Worm (Caenorhabditis elegans): ENCODE data around the gene Y6G8.8.
"Not testable (repeated sequence)": the region's sequence is repeated elsewhere in the genome, so short reads cannot be mapped to it uniquely, and the experiment has no call there.

The Y6G8.8 gene

DNA sequence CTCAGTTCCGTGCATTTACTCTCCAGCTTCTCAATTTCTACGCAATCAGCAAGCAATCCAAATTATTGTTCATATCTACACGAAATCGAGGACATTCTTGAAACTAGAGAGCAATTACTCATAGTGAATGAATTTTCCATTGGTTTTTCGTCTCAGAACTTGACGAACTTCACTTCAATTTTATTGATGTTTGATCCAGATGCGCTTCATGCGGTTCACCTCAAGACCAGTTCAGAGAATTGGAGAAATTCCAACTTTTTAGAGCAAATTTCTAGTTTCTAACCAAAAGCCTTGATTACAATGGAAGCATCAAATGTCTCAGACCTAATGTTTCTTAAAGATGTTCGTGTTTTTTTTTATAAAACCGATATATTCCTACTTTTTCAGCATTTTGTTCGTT, at the start of gene Y6G8.8:
TSS of gene Y6G8.8 (plus strand) at position 301 of the 400 bp plus-strand sequence.
- TF ChIP-seq med-1 (GFP tag; optimal IDR thresholded peaks at IDR 0.05; ENCODE audit: insufficient read depth): no peak
- TF ChIP-seq T22C8.4 (GFP tag; IDR thresholded peaks at IDR 0.05): no peak
- TF ChIP-seq klf-2 (GFP tag; conservative IDR thresholded peaks at IDR 0.05): no peak
- no peak for TF ChIP-seq ztf-29 (GFP tag; IDR thresholded peaks at IDR 0.05)
- TF ChIP-seq ref-1 (GFP tag; conservative IDR thresholded peaks at IDR 0.05): no peak
- no peak for TF ChIP-seq tab-1 (GFP tag; IDR thresholded peaks at IDR 0.05)
- no peak for TF ChIP-seq ztf-23 (GFP tag; IDR thresholded peaks at IDR 0.05)
- no peak for TF ChIP-seq flt-1 (GFP tag; IDR thresholded peaks at IDR 0.05)
- no peak for TF ChIP-seq cog-1 (tag; optimal IDR thresholded peaks at IDR 0.05)

DNA sequence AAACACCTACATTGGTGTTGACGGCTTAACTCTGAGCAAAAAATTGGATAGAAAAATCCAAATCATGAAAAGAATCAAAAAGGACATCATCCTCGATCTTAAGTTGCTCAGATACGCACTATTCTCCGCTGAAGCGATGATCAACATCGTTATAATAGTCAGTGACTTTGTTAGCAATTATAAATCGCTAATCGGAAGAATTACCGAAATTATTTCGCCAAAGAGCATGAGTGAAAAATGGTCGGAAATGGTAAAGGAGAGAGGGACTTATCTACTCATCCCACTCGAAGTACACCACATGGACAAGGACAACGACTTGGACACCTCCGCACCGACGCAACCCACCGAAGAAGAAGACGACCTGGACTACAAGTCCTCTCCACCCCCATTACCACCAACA, 40.3 kb upstream of the Y6G8.8 start:
- TF ChIP-seq ref-1 (GFP tag; conservative IDR thresholded peaks at IDR 0.05) (no peak), flt-1 (GFP tag; IDR thresholded peaks at IDR 0.05) (no peak), tab-1 (GFP tag; IDR thresholded peaks at IDR 0.05) (no peak), klf-2 (GFP tag; conservative IDR thresholded peaks at IDR 0.05) (no peak), ztf-23 (GFP tag; IDR thresholded peaks at IDR 0.05) (no peak), T22C8.4 (GFP tag; IDR thresholded peaks at IDR 0.05) (no peak), ztf-29 (GFP tag; IDR thresholded peaks at IDR 0.05) (no peak), med-1 (GFP tag; optimal IDR thresholded peaks at IDR 0.05; ENCODE audit: insufficient read depth) (no peak), cog-1 (tag; optimal IDR thresholded peaks at IDR 0.05) (no peak)

DNA sequence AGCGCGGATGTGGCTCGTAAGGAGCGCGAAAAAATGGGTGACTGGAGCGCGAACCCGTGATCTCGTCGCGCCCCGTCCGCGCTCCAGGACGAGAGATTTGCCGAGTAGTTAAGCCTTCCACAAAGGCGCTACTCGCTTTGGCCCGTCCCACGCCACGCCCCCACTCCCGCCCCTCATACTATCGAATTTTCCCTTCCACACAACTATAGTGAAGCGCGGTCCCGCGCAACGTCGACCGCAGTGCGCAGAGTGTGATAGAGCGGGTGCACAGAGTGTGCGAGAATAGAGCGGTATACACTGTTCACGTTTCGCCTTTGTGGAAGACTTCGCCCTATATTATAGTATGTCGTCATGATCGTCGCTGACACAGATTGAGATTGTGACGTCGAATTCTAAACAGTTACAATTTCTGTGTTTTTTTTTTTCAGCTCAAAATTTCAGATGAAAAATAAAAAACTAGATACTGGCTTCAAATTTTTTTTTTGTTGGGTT, 36.0 kb upstream of the Y6G8.8 start, which contains the start of gene fbxa-133:
TSS of gene fbxa-133 (plus strand) at position 442 of the 492 bp plus-strand sequence.
- not testable (repeated sequence) for TF ChIP-seq ztf-29 (GFP tag; IDR thresholded peaks at IDR 0.05); med-1 (GFP tag; optimal IDR thresholded peaks at IDR 0.05; ENCODE audit: insufficient read depth); flt-1 (GFP tag; IDR thresholded peaks at IDR 0.05)

DNA sequence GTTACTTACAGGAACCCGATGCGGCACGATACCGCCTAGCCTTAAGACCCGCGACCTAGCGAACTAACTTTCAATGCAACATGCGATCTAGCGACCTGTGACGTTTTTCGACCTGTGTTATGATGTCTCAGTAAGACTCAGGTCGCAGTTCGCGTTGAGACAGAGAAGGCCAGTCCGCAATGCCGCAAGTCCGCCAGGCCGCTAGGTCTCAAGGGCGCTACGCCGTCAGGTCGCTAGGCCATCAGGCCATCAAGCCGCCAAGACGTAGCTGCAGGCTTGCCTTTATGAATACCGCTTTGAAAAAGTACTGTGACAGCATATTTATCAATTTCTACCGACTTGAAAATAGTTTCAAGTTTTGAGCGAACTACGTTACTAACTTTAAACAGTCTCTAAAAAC, 24.7 kb upstream of the Y6G8.8 start:
- no peak for TF ChIP-seq klf-2 (GFP tag; conservative IDR thresholded peaks at IDR 0.05)
- no peak for TF ChIP-seq tab-1 (GFP tag; IDR thresholded peaks at IDR 0.05)

DNA sequence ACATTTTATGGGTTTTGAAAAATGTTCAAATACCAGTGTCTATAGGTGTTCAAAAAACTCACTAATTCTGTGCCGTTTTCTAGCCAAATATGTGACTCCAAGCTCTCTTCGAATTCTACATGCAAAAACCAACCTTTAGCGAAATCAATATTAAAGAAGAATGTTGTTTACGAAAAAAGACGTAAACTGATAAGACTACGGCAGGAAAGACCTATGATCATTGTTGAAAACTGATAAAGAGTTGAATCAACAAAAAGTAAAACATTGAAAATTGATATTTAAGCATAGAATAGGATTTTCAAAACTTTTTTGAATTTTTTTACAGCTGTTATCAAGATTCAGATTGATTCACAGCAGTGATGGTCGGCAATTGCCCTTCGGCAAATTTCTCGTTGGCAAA, 21.6 kb upstream of the Y6G8.8 start, which contains the start of gene Y6G8.2:
TSS of gene Y6G8.2 (minus strand) at position 147 of the 400 bp plus-strand sequence.
- TF ChIP-seq ztf-29 (GFP tag; IDR thresholded peaks at IDR 0.05) (no peak), med-1 (GFP tag; optimal IDR thresholded peaks at IDR 0.05; ENCODE audit: insufficient read depth) (no peak), tab-1 (GFP tag; IDR thresholded peaks at IDR 0.05) (no peak), flt-1 (GFP tag; IDR thresholded peaks at IDR 0.05) (no peak), ztf-23 (GFP tag; IDR thresholded peaks at IDR 0.05) (no peak), ref-1 (GFP tag; conservative IDR thresholded peaks at IDR 0.05) (no peak), T22C8.4 (GFP tag; IDR thresholded peaks at IDR 0.05) (no peak), klf-2 (GFP tag; conservative IDR thresholded peaks at IDR 0.05) (no peak), cog-1 (tag; optimal IDR thresholded peaks at IDR 0.05) (no peak)

DNA sequence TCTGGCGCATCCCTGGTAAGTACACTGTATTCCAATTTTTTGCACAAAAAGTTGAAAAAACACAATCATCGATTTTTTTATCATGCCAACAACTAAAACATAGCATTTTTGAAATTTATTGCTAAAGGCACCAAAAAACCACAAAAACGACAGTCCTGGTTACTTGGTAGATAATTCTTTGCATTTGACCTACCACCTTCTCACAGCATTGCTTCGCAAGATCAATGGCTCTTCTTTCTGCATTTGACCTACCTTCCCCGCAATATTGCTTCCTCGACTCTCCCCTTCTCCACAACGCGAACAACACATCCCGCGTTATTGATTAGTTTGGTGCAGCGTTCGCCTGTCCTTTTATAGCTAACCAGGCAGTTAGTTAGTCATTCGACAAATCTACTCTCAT, 18.8 kb upstream of the Y6G8.8 start, which contains the start of gene ztf-25:
TSS of gene ztf-25 (plus strand) at position 301 of the 400 bp plus-strand sequence.
- TF ChIP-seq cog-1 (tag; optimal IDR thresholded peaks at IDR 0.05) (no peak), klf-2 (GFP tag; conservative IDR thresholded peaks at IDR 0.05) (no peak), flt-1 (GFP tag; IDR thresholded peaks at IDR 0.05) (no peak), T22C8.4 (GFP tag; IDR thresholded peaks at IDR 0.05) (no peak), tab-1 (GFP tag; IDR thresholded peaks at IDR 0.05) (no peak), ztf-29 (GFP tag; IDR thresholded peaks at IDR 0.05) (no peak), ztf-23 (GFP tag; IDR thresholded peaks at IDR 0.05) (no peak), ref-1 (GFP tag; conservative IDR thresholded peaks at IDR 0.05) (no peak), med-1 (GFP tag; optimal IDR thresholded peaks at IDR 0.05; ENCODE audit: insufficient read depth) (no peak)

DNA sequence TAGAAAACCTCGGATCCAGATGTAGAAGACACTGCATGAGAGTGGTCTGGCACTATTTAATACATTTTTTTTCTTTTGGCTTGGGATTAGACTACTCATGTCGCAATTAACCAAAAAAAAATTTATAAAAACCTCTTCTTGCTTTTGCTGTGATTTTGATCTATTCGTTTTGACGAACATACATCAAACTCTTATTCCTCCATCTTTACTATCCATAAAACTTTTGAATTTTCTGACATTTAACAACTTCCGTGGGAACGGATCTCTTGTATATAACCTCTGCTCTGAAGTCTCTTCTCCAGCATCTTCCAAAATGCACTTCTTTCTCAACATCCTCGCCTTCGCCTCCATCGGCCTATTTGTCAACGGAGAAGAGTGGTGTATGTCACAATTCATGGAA, 14.3 kb upstream of the Y6G8.8 start, which contains the start of gene Y6G8.16:
TSS of gene Y6G8.16 (plus strand) at position 301 of the 400 bp plus-strand sequence.
- not testable (repeated sequence) for TF ChIP-seq klf-2 (GFP tag; conservative IDR thresholded peaks at IDR 0.05); T22C8.4 (GFP tag; IDR thresholded peaks at IDR 0.05); ztf-29 (GFP tag; IDR thresholded peaks at IDR 0.05)

DNA sequence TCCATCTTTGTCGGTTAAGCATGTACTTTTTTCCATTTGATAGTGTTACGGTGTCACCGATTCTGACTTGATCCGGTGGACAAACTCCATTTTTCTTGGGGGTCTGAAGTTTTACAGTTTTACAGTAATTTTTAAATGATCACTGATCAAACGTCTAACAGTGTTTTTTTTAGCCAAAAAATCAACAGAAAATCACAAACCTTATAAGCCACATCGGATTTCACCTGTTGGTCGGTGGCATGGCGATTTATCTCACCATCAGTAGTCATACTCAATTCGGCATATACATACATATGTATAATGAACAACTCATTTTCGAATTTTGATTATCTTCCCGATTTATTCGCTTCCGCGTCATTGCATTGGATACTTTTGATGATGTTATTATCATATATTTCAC, 12.6 kb upstream of the Y6G8.8 start, which contains the start of gene srz-91:
TSS of gene srz-91 (plus strand) at position 301 of the 400 bp plus-strand sequence.
- TF ChIP-seq med-1 (GFP tag; optimal IDR thresholded peaks at IDR 0.05; ENCODE audit: insufficient read depth) (no peak), ztf-23 (GFP tag; IDR thresholded peaks at IDR 0.05) (no peak), ref-1 (GFP tag; conservative IDR thresholded peaks at IDR 0.05) (no peak), klf-2 (GFP tag; conservative IDR thresholded peaks at IDR 0.05) (no peak)

DNA sequence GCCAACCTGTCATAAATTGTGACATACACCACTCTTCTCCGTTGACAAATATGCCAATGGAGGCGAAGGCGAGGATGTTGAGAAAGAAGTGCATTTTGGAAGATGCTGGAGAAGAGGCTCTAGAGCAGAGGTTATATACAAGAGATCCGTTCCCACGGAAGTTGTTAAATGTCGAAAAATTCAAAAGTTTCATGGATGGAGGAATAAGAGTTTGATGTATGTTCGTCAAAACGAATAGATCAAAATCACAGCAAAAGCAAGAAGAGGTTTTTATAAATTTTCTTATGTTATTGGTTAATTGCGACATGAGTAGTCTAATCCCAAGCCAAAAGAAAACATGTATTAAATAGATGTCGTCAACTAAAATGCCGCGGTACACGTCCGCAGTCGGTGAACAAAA, 9.9 kb upstream of the Y6G8.8 start, which contains the start of gene Y6G8.15:
TSS of gene Y6G8.15 (minus strand) at position 101 of the 400 bp plus-strand sequence.
- TF ChIP-seq med-1 (GFP tag; optimal IDR thresholded peaks at IDR 0.05; ENCODE audit: insufficient read depth); ztf-29 (GFP tag; IDR thresholded peaks at IDR 0.05); tab-1 (GFP tag; IDR thresholded peaks at IDR 0.05): not testable (repeated sequence)

DNA sequence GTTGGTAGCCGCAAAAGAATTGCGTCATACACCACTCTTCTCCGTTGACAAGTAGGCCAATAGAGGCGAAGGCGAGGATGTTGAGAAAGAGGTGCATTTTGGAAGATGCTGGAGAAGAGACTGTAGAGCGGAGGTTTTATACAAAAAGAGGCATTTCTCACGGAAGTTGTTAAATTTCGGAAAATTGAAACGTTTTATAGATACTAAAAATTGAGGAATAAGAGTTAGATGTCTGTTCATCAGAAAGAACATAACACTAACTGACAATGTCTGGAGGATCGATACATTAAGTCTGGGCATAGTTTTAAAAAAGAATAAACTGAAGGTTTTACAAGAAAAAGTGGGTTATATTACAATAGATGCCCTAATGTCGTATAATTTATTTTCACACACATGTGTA, 6.1 kb upstream of the Y6G8.8 start, which contains the start of gene Y6G8.14:
TSS of gene Y6G8.14 (minus strand) at position 101 of the 400 bp plus-strand sequence.
- TF ChIP-seq flt-1 (GFP tag; IDR thresholded peaks at IDR 0.05): no peak
- TF ChIP-seq klf-2 (GFP tag; conservative IDR thresholded peaks at IDR 0.05): no peak

DNA sequence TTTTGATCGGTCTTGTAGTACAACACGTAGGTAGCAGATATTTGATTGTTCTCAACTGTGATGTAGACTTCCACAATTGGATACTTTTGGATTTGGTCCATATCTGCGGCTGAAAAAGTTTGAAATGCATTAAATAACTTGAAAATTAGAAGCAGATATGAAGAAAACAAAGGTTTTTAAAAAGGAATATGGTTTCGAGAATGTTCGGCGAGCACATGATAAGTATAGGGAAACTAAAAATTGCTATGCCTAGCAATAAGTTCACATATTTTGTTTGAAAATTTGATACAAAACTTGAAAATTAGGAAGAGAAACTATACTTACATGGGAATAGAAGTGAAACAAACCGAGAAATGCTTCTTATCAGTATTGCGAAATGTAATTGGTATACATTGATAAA, 4.8 kb upstream of the Y6G8.8 start, which contains the start of gene Y6G8.5:
TSS of gene Y6G8.5 (minus strand) at position 101 of the 400 bp plus-strand sequence.
- TF ChIP-seq tab-1 (GFP tag; IDR thresholded peaks at IDR 0.05): no peak
- no peak for TF ChIP-seq cog-1 (tag; optimal IDR thresholded peaks at IDR 0.05)
- TF ChIP-seq flt-1 (GFP tag; IDR thresholded peaks at IDR 0.05): no peak

All from whole organism, midembryonic.